Worm (Caenorhabditis elegans) whole organism, early embryonic: Measurements from ENCODE around the gene C30G12.2.

Experiments used
- B0310.2 ChIP-seq: sonication (generic microtip); optimal IDR thresholded peaks from 2 replicates; lab custom pipeline; 2016; ENCODE audit warnings: mild to moderate bottlenecking, missing genetic modification characterization, missing compliant biosample characterization
- ama-1 ChIP-seq: fragments of 150-350 bp; optimal IDR thresholded peaks from 2 replicates; lab custom pipeline; 2014
- ceh-13 ChIP-seq: fragments of 200-800 bp; sonication (Bioruptor generic); optimal IDR thresholded peaks from 2 replicates; lab custom pipeline; 2018; ENCODE audit warnings: mild to moderate bottlenecking, missing genetic modification characterization, missing compliant biosample characterization
- ets-7 ChIP-seq: sonication (generic microtip); optimal IDR thresholded peaks from 2 replicates; lab custom pipeline; 2016; ENCODE audit warnings: missing genotype, missing genetic modification characterization, missing compliant biosample characterization
- hmbx-1 ChIP-seq: sonication (generic microtip); optimal IDR thresholded peaks from 2 replicates; lab custom pipeline; 2016; ENCODE audit warnings: mild to moderate bottlenecking, missing genetic modification characterization, missing compliant biosample characterization
- pes-1 ChIP-seq: fragments of 200-800 bp; sonication (Bioruptor generic); IDR thresholded peaks from 2 replicates; pipeline ENCODE4 v1.3.6; 2022; ENCODE audit warnings: missing genetic modification reagents, missing genetic modification characterization, missing compliant biosample characterization
- tra-4 ChIP-seq: sonication (generic microtip); optimal IDR thresholded peaks from 2 replicates; lab custom pipeline; 2017; ENCODE audit warnings: missing genetic modification characterization, missing compliant biosample characterization

ce11 chrII:7340703-7341102 is 50.5 kb downstream of the C30G12.2 start:
- TF ChIP-seq pes-1 = no peak
- no peak for TF ChIP-seq tra-4
- TF ChIP-seq ama-1 (lab: Kevin White, UChicago) = no peak
- no peak for TF ChIP-seq B0310.2 (tag; lab: Kevin White, UChicago)
- TF ChIP-seq hmbx-1 (tag; lab: Kevin White, UChicago) = no peak
- TF ChIP-seq ets-7 (tag; lab: Kevin White, UChicago) = no peak
- no peak for TF ChIP-seq ceh-13 (GFP tag; lab: Kevin White, UChicago)
